Worm (Caenorhabditis elegans): ENCODE results near the gene lst-4.

lst-4 gene

ce11 chrIV:14077135-14077534 is 7.5 kb upstream of the lst-4 start, which contains the start of gene cfp-1:
Gene cfp-1 (plus strand): TSS chrIV:14077435.
- TF ChIP-seq lin-32 (GFP tag; optimal IDR thresholded peaks at IDR 0.05) (no peak), zip-8 (tag; optimal IDR thresholded peaks at IDR 0.05) (peak; percentile 22)

ce11 chrIV:14074456-14074855 is 4.8 kb upstream of the lst-4 start:
- no peak for TF ChIP-seq unc-39 (tag; optimal IDR thresholded peaks at IDR 0.05)
- no peak for TF ChIP-seq ceh-43 (GFP tag; optimal IDR thresholded peaks at IDR 0.05)
- no peak for TF ChIP-seq tbx-8 (GFP tag; optimal IDR thresholded peaks at IDR 0.05)
- TF ChIP-seq ceh-39 (tag; optimal IDR thresholded peaks at IDR 0.05) = no peak
- TF ChIP-seq snpc-4 (tag; optimal IDR thresholded peaks at IDR 0.05) = no peak
- no peak for TF ChIP-seq ham-2 (GFP tag; optimal IDR thresholded peaks at IDR 0.05)
- no peak for TF ChIP-seq ceh-83 (GFP tag; optimal IDR thresholded peaks at IDR 0.05)
- no peak for TF ChIP-seq elt-1 (tag; optimal IDR thresholded peaks at IDR 0.05; ENCODE audit: borderline replicate concordance, insufficient read depth)
- no peak for TF ChIP-seq unc-62 (GFP tag; optimal IDR thresholded peaks at IDR 0.05)
- no peak for TF ChIP-seq lin-32 (GFP tag; optimal IDR thresholded peaks at IDR 0.05)
- TF ChIP-seq sem-2 (GFP tag; optimal IDR thresholded peaks at IDR 0.05) = no peak
- no peak for TF ChIP-seq hlh-1 (tag; optimal IDR thresholded peaks at IDR 0.05)

- no peak for TF ChIP-seq ceh-83 (GFP tag; optimal IDR thresholded peaks at IDR 0.05)
- TF ChIP-seq lin-13 (tag; optimal IDR thresholded peaks at IDR 0.05) = no peak
- TF ChIP-seq mep-1 (tag; optimal IDR thresholded peaks at IDR 0.05) = no peak
- TF ChIP-seq M03D4.4 (tag; optimal IDR thresholded peaks at IDR 0.05) = no peak
- TF ChIP-seq sem-2 (GFP tag; optimal IDR thresholded peaks at IDR 0.05) = no peak
- no peak for TF ChIP-seq nhr-28 (tag; optimal IDR thresholded peaks at IDR 0.05)
- TF ChIP-seq elt-3 (tag; optimal IDR thresholded peaks at IDR 0.05) = no peak
- no peak for TF ChIP-seq nhr-2 (tag; optimal IDR thresholded peaks at IDR 0.05)
- TF ChIP-seq flh-1 (GFP tag; optimal IDR thresholded peaks at IDR 0.05) = no peak
- no peak for TF ChIP-seq ces-1 (GFP tag; optimal IDR thresholded peaks at IDR 0.05)
- TF ChIP-seq nhr-12 (tag; optimal IDR thresholded peaks at IDR 0.05) = no peak
- TF ChIP-seq mab-5 (tag; optimal IDR thresholded peaks at IDR 0.05) = no peak
- no peak for TF ChIP-seq elt-1 (tag; optimal IDR thresholded peaks at IDR 0.05; ENCODE audit: borderline replicate concordance, insufficient read depth)
- TF ChIP-seq ztf-11 (tag; optimal IDR thresholded peaks at IDR 0.05) = no peak
- TF ChIP-seq snpc-4 (tag; optimal IDR thresholded peaks at IDR 0.05) = no peak
- TF ChIP-seq pha-4 (tag; optimal IDR thresholded peaks at IDR 0.05) = no peak
- no peak for TF ChIP-seq lsy-2 (tag; optimal IDR thresholded peaks at IDR 0.05)
- no peak for TF ChIP-seq ham-2 (GFP tag; optimal IDR thresholded peaks at IDR 0.05)
- no peak for TF ChIP-seq sptf-1 (tag; optimal IDR thresholded peaks at IDR 0.05)
- no peak for TF ChIP-seq hlh-1 (tag; optimal IDR thresholded peaks at IDR 0.05)
Measured at ce11 chrIV:14072011-14072649, 2.5 kb upstream of the lst-4 start.

- peak; percentile 19 for TF ChIP-seq lin-32 (GFP tag; optimal IDR thresholded peaks at IDR 0.05)
- TF ChIP-seq snpc-4 (tag; optimal IDR thresholded peaks at IDR 0.05) = no peak
Measured at ce11 chrIV:14071466-14071865, 1.8 kb upstream of the lst-4 start, which contains the start of gene ccar-1. Gene ccar-1 (plus strand): TSS chrIV:14071548.

- TF ChIP-seq nhr-28 (tag; optimal IDR thresholded peaks at IDR 0.05) (no peak), unc-39 (tag; optimal IDR thresholded peaks at IDR 0.05) (no peak), blmp-1 (tag; optimal IDR thresholded peaks at IDR 0.05) (no peak), elt-1 (tag; optimal IDR thresholded peaks at IDR 0.05; ENCODE audit: borderline replicate concordance, insufficient read depth) (no peak), lin-13 (tag; optimal IDR thresholded peaks at IDR 0.05) (peak; percentile 91), hlh-1 (tag; optimal IDR thresholded peaks at IDR 0.05) (peak; percentile 31), tbx-8 (GFP tag; optimal IDR thresholded peaks at IDR 0.05) (no peak), mep-1 (tag; optimal IDR thresholded peaks at IDR 0.05) (peak; percentile 86), lin-32 (GFP tag; optimal IDR thresholded peaks at IDR 0.05) (no peak), pha-4 (tag; optimal IDR thresholded peaks at IDR 0.05) (peak; percentile 95), unc-62 (GFP tag; optimal IDR thresholded peaks at IDR 0.05) (no peak), M03D4.4 (tag; optimal IDR thresholded peaks at IDR 0.05) (no peak), zip-8 (tag; optimal IDR thresholded peaks at IDR 0.05) (no peak), drap-1 (GFP tag; optimal IDR thresholded peaks at IDR 0.05) (no peak), elt-3 (tag; optimal IDR thresholded peaks at IDR 0.05) (no peak), ham-2 (GFP tag; optimal IDR thresholded peaks at IDR 0.05) (no peak), mls-2 (tag; optimal IDR thresholded peaks at IDR 0.05) (no peak), ceh-43 (GFP tag; optimal IDR thresholded peaks at IDR 0.05) (no peak), ceh-39 (tag; optimal IDR thresholded peaks at IDR 0.05) (peak; percentile 79), flh-1 (GFP tag; optimal IDR thresholded peaks at IDR 0.05) (no peak), snpc-4 (tag; optimal IDR thresholded peaks at IDR 0.05) (no peak), nhr-2 (tag; optimal IDR thresholded peaks at IDR 0.05) (no peak), unc-120 (tag; optimal IDR thresholded peaks at IDR 0.05; ENCODE audit: poor library complexity, severe bottlenecking) (no peak), sem-2 (GFP tag; optimal IDR thresholded peaks at IDR 0.05) (no peak), nhr-76 (tag; optimal IDR thresholded peaks at IDR 0.05) (no peak), bed-3 (GFP tag; optimal IDR thresholded peaks at IDR 0.05) (no peak), mab-5 (tag; optimal IDR thresholded peaks at IDR 0.05) (no peak), ceh-83 (GFP tag; optimal IDR thresholded peaks at IDR 0.05) (no peak), nhr-12 (tag; optimal IDR thresholded peaks at IDR 0.05) (no peak), cnd-1 (tag; optimal IDR thresholded peaks at IDR 0.05) (no peak), sptf-1 (tag; optimal IDR thresholded peaks at IDR 0.05) (no peak), ztf-11 (tag; optimal IDR thresholded peaks at IDR 0.05) (no peak), ces-1 (GFP tag; optimal IDR thresholded peaks at IDR 0.05) (peak; percentile 68), lsy-2 (tag; optimal IDR thresholded peaks at IDR 0.05) (peak; percentile 82), nhr-237 (tag; optimal IDR thresholded peaks at IDR 0.05) (peak; percentile 66)
Measured at ce11 chrIV:14070992-14071289, 1.3 kb upstream of the lst-4 start.
